Worm (Caenorhabditis elegans) whole organism, young adult: ENCODE measurements around the gene F38A1.11.

Source experiments
- F10E7.11 ChIP-seq: sonication (generic microtip); optimal IDR thresholded peaks from 2 replicates; lab custom pipeline; 2017; ENCODE audit warnings: mild to moderate bottlenecking, missing genetic modification characterization, moderate library complexity, missing compliant biosample characterization
- F33H1.4 ChIP-seq: fragments of 200-800 bp; sonication (Bioruptor generic); IDR thresholded peaks from 2 replicates; pipeline ENCODE4 v1.3.6; 2022; ENCODE audit warnings: missing genetic modification reagents, missing genetic modification characterization, missing compliant biosample characterization
- F37B4.10 ChIP-seq: fragments of 200-800 bp; sonication (Bioruptor generic); IDR thresholded peaks from 2 replicates; pipeline ENCODE4 v1.3.6; 2022; ENCODE audit warnings: missing genetic modification characterization, missing compliant biosample characterization
- F52B5.7 ChIP-seq: sonication (generic microtip); optimal IDR thresholded peaks from 2 replicates; lab custom pipeline; 2016; ENCODE audit warnings: mild to moderate bottlenecking, missing genetic modification characterization, missing compliant biosample characterization
- Y53F4B.3 ChIP-seq: fragments of 200-800 bp; sonication (Bioruptor generic); IDR thresholded peaks from 2 replicates; pipeline ENCODE4 v1.3.6; 2022; ENCODE audit warnings: missing genetic modification reagents, missing genetic modification characterization, missing compliant biosample characterization
- Y95B8A.8 ChIP-seq: fragments of 200-800 bp; sonication (Bioruptor generic); IDR thresholded peaks from 2 replicates; pipeline ENCODE4 v1.3.6; 2022; ENCODE audit warnings: missing genetic modification reagents, missing genetic modification characterization, missing compliant biosample characterization
- ceh-79 ChIP-seq: sonication (generic microtip); optimal IDR thresholded peaks from 2 replicates; lab custom pipeline; 2017; ENCODE audit warnings: mild to moderate bottlenecking, missing genetic modification characterization, missing compliant biosample characterization
- chd-7 ChIP-seq: sonication (generic microtip); optimal IDR thresholded peaks from 2 replicates; lab custom pipeline; 2016; ENCODE audit warnings: mild to moderate bottlenecking, missing genetic modification characterization, moderate library complexity, missing compliant biosample characterization
- him-1 ChIP-seq: sonication (generic microtip); optimal IDR thresholded peaks from 2 replicates; lab custom pipeline; 2016; ENCODE audit warnings: missing genotype, missing genetic modification reagents, missing genetic modification characterization, missing compliant biosample characterization
- hlh-26 ChIP-seq: fragments of 200-800 bp; sonication (Bioruptor generic); conservative IDR thresholded peaks from 2 replicates; pipeline ENCODE4 v1.3.6; 2022; ENCODE audit warnings: missing genetic modification reagents, missing genetic modification characterization, missing compliant biosample characterization
- hmg-1.2 ChIP-seq: fragments of 200-800 bp; sonication (Bioruptor generic); IDR thresholded peaks from 2 replicates; pipeline ENCODE4 v1.3.6; 2022; ENCODE audit warnings: missing genetic modification reagents, missing genetic modification characterization, missing compliant biosample characterization
- hsf-1 ChIP-seq: fragments of 200-800 bp; sonication (Bioruptor generic); IDR thresholded peaks from 2 replicates; pipeline ENCODE4 v1.3.6; 2022; ENCODE audit warnings: missing genetic modification reagents, missing genetic modification characterization, missing compliant biosample characterization
- nhr-120 ChIP-seq: fragments of 200-800 bp; sonication (Bioruptor generic); IDR thresholded peaks from 2 replicates; pipeline ENCODE4 v1.3.6; 2022; ENCODE audit warnings: missing genetic modification characterization, missing compliant biosample characterization
- nhr-80 ChIP-seq: sonication (generic microtip); optimal IDR thresholded peaks from 2 replicates; lab custom pipeline; 2016; ENCODE audit warnings: missing genetic modification characterization, missing compliant biosample characterization
- repo-1 ChIP-seq: sonication (generic microtip); optimal IDR thresholded peaks from 2 replicates; lab custom pipeline; 2017; ENCODE audit warnings: mild to moderate bottlenecking, missing genetic modification characterization, missing compliant biosample characterization
- snpc-1.1 ChIP-seq: sonication (generic microtip); optimal IDR thresholded peaks from 2 replicates; lab custom pipeline; 2017; ENCODE audit warnings: missing genetic modification characterization, mild to moderate bottlenecking, missing compliant biosample characterization, antibody characterized with exemption, moderate library complexity, missing genotype, missing genetic modification reagents; ENCODE audit not compliant: insufficient read depth
- unc-130 ChIP-seq: sonication (generic microtip); optimal IDR thresholded peaks from 2 replicates; lab custom pipeline; 2016; ENCODE audit warnings: missing genetic modification reagents, missing genetic modification characterization, missing compliant biosample characterization
- xnd-1 ChIP-seq: sonication (generic microtip); optimal IDR thresholded peaks from 2 replicates; lab custom pipeline; 2016; ENCODE audit warnings: missing genotype, missing genetic modification reagents, missing genetic modification characterization, missing compliant biosample characterization
- zim-3 ChIP-seq: sonication (generic microtip); optimal IDR thresholded peaks from 2 replicates; lab custom pipeline; 2017; ENCODE audit warnings: mild to moderate bottlenecking, missing genetic modification characterization, moderate library complexity, missing compliant biosample characterization
- ztf-28 ChIP-seq: fragments of 200-800 bp; sonication (Bioruptor generic); IDR thresholded peaks from 2 replicates; pipeline ENCODE4 v1.3.6; 2022; ENCODE audit warnings: missing genetic modification reagents, missing genetic modification characterization, missing compliant biosample characterization

F38A1.11 gene

ce11 chrIV:1284877-1285276 is 37.7 kb downstream of the F38A1.11 start:
- TF ChIP-seq nhr-80 (tag; lab: Kevin White, UChicago): peak; percentile 23
- TF ChIP-seq him-1: no peak
- TF ChIP-seq ztf-28 (GFP tag; lab: Robert Waterston, UW): no peak
- TF ChIP-seq F10E7.11 (tag; lab: Kevin White, UChicago): no peak
- no peak for TF ChIP-seq zim-3 (tag; lab: Kevin White, UChicago)
- no peak for TF ChIP-seq snpc-1.1

ce11 chrIV:1286549-1286948 is 39.4 kb downstream of the F38A1.11 start:
- no peak for TF ChIP-seq repo-1 (tag; lab: Kevin White, UChicago)
- TF ChIP-seq unc-130: no peak
- TF ChIP-seq hmg-1.2 (GFP tag; lab: Robert Waterston, UW): peak; percentile 70; the same call in 1 of the 2 replicates

ce11 chrIV:1289327-1289726 is 42.1 kb downstream of the F38A1.11 start, which contains the start of gene plst-1:
TSS of gene plst-1 (plus strand) at chrIV:1289627.
- no peak for TF ChIP-seq F33H1.4
- TF ChIP-seq hsf-1 (GFP tag; lab: Robert Waterston, UW): no peak
- no peak for TF ChIP-seq F52B5.7 (tag; lab: Kevin White, UChicago)
- TF ChIP-seq hlh-26: no peak
- TF ChIP-seq Y53F4B.3: no peak
- no peak for TF ChIP-seq Y95B8A.8 (GFP tag; lab: Robert Waterston, UW)
- TF ChIP-seq ceh-79 (tag; lab: Kevin White, UChicago): no peak
- TF ChIP-seq chd-7 (tag; lab: Kevin White, UChicago): no peak
- no peak for TF ChIP-seq xnd-1 (tag; lab: Kevin White, UChicago)
- TF ChIP-seq F37B4.10: no peak
- no peak for TF ChIP-seq him-1
- TF ChIP-seq nhr-120 (GFP tag; lab: Robert Waterston, UW): no peak
